Worm (Caenorhabditis elegans) whole organism, L1 larva: Measurements from ENCODE around the gene lgc-40.

Source experiments
- C34B4.2 ChIP-seq: sonication (generic microtip); optimal IDR thresholded peaks from 2 replicates; lab custom pipeline; 2017; ENCODE audit warnings: mild to moderate bottlenecking, missing genetic modification characterization, missing compliant biosample characterization
- Y116A8C.19 ChIP-seq: sonication (generic microtip); optimal IDR thresholded peaks from 2 replicates; lab custom pipeline; 2016; ENCODE audit warnings: missing compliant biosample characterization, missing genetic modification characterization, borderline replicate concordance
- ama-1 ChIP-seq: fragments of 150-350 bp; optimal IDR thresholded peaks from 2 replicates; lab custom pipeline; 2014
- blmp-1 ChIP-seq: fragments of 150-350 bp; optimal IDR thresholded peaks from 2 replicates; lab custom pipeline; 2014; ENCODE audit warnings: missing biosample characterization, missing genetic modification characterization
- ceh-8 ChIP-seq: fragments of 200-800 bp; sonication (Bioruptor generic); optimal IDR thresholded peaks from 2 replicates; lab custom pipeline; 2018; ENCODE audit warnings: mild to moderate bottlenecking, missing genetic modification characterization, moderate library complexity, missing compliant biosample characterization
- ceh-82 ChIP-seq, 3 experiments: fragments of 150-350 bp in 1 of 3; sonication (generic microtip) in 2 of 3; optimal IDR thresholded peaks; 2 replicates each; lab custom pipeline; 2014 to 2017; ENCODE audit warnings: missing biosample characterization in 3 of 3, missing genetic modification characterization in 3 of 3
- ceh-90 ChIP-seq: sonication (generic microtip); optimal IDR thresholded peaks from 2 replicates; lab custom pipeline; 2016; ENCODE audit warnings: missing genetic modification characterization, missing compliant biosample characterization
- dpl-1 ChIP-seq, 3 experiments: fragments of 150-350 bp in 2 of 3; sonication (generic microtip) in 1 of 3; optimal IDR thresholded peaks; 2 replicates each; lab custom pipeline; 2014 to 2017; ENCODE audit warnings: missing biosample characterization in 3 of 3, missing genetic modification characterization in 3 of 3, missing genetic modification reagents in 3 of 3
- dsc-1 ChIP-seq: sonication (generic microtip); optimal IDR thresholded peaks from 2 replicates; lab custom pipeline; 2016; ENCODE audit warnings: mild to moderate bottlenecking, missing genetic modification characterization, missing compliant biosample characterization
- elt-2 ChIP-seq: sonication (generic microtip); optimal IDR thresholded peaks from 2 replicates; lab custom pipeline; 2016; ENCODE audit warnings: missing genetic modification characterization, mild to moderate bottlenecking, inconsistent platforms, missing compliant biosample characterization, missing genetic modification reagents
- ets-5 ChIP-seq: fragments of 200-800 bp; sonication (Bioruptor generic); IDR thresholded peaks from 2 replicates; pipeline ENCODE4 v1.3.6; 2022; ENCODE audit warnings: missing genetic modification characterization, missing compliant biosample characterization
- fkh-10 ChIP-seq: sonication (generic microtip); optimal IDR thresholded peaks from 2 replicates; lab custom pipeline; 2017; ENCODE audit warnings: missing biosample characterization, missing genetic modification reagents, missing genetic modification characterization
- fkh-4 ChIP-seq: sonication (generic microtip); optimal IDR thresholded peaks from 2 replicates; lab custom pipeline; 2016; ENCODE audit warnings: missing compliant biosample characterization, missing genetic modification characterization, borderline replicate concordance
- fos-1 ChIP-seq: fragments of 150-350 bp; optimal IDR thresholded peaks from 2 replicates; lab custom pipeline; 2014; ENCODE audit warnings: missing biosample characterization, missing genetic modification characterization
- hlh-4 ChIP-seq: sonication (generic microtip); optimal IDR thresholded peaks from 2 replicates; lab custom pipeline; 2016; ENCODE audit warnings: mild to moderate bottlenecking, missing genetic modification characterization, missing compliant biosample characterization
- hpl-2 ChIP-seq: fragments of 150-350 bp; optimal IDR thresholded peaks from 2 replicates; lab custom pipeline; 2014; ENCODE audit warnings: missing biosample characterization, missing genetic modification reagents, missing genetic modification characterization
- irx-1 ChIP-seq: sonication (generic microtip); optimal IDR thresholded peaks from 2 replicates; lab custom pipeline; 2016; ENCODE audit warnings: missing genetic modification characterization, missing compliant biosample characterization
- isw-1 ChIP-seq: fragments of 200-800 bp; sonication (Bioruptor generic); IDR thresholded peaks from 2 replicates; pipeline ENCODE4 v1.3.6; 2022; ENCODE audit warnings: missing genetic modification characterization, missing compliant biosample characterization
- lin-13 ChIP-seq: fragments of 150-350 bp; optimal IDR thresholded peaks from 2 replicates; lab custom pipeline; 2014; ENCODE audit warnings: missing biosample characterization, missing genetic modification reagents, missing genetic modification characterization
- lin-15B ChIP-seq: fragments of 150-350 bp; sonication (generic microtip); optimal IDR thresholded peaks from 3 replicates; lab custom pipeline; 2014; ENCODE audit warnings: missing biosample characterization, missing genetic modification characterization
- mef-2 ChIP-seq: fragments of 150-350 bp; optimal IDR thresholded peaks from 2 replicates; lab custom pipeline; 2014; ENCODE audit warnings: missing biosample characterization, missing genetic modification characterization
- nhr-20 ChIP-seq: sonication (generic microtip); optimal IDR thresholded peaks from 2 replicates; lab custom pipeline; 2016; ENCODE audit warnings: mild to moderate bottlenecking, missing genetic modification characterization, missing compliant biosample characterization
- nhr-237 ChIP-seq: fragments of 150-350 bp; optimal IDR thresholded peaks from 2 replicates; lab custom pipeline; 2014; ENCODE audit warnings: missing biosample characterization, missing genetic modification characterization
- nhr-71 ChIP-seq: sonication (generic microtip); optimal IDR thresholded peaks from 2 replicates; lab custom pipeline; 2016; ENCODE audit warnings: mild to moderate bottlenecking, missing genetic modification characterization, moderate library complexity, missing compliant biosample characterization
- nhr-85 ChIP-seq: sonication (generic microtip); peaks from one replicate; lab custom pipeline; 2016; ENCODE audit warnings: missing genetic modification characterization, inconsistent platforms, missing compliant biosample characterization
- pag-3 ChIP-seq: sonication (generic microtip); optimal IDR thresholded peaks from 2 replicates; lab custom pipeline; 2017; ENCODE audit warnings: missing genetic modification characterization, mild to moderate bottlenecking, missing compliant biosample characterization, antibody characterized with exemption, borderline replicate concordance; ENCODE audit not compliant: insufficient read depth
- pax-3 ChIP-seq: fragments of 200-800 bp; sonication (Bioruptor generic); optimal IDR thresholded peaks from 2 replicates; lab custom pipeline; 2018; ENCODE audit warnings: mild to moderate bottlenecking, missing genetic modification characterization, moderate library complexity, missing compliant biosample characterization
- rnt-1 ChIP-seq: sonication (generic microtip); optimal IDR thresholded peaks from 2 replicates; lab custom pipeline; 2016; ENCODE audit warnings: mild to moderate bottlenecking, missing genetic modification characterization, moderate library complexity, missing compliant biosample characterization
- snpc-4 ChIP-seq: fragments of 150-350 bp; optimal IDR thresholded peaks from 2 replicates; lab custom pipeline; 2014; ENCODE audit warnings: missing biosample characterization, missing genetic modification characterization
- snu-23 ChIP-seq: sonication (generic microtip); optimal IDR thresholded peaks from 2 replicates; lab custom pipeline; 2016; ENCODE audit warnings: missing genetic modification characterization, missing compliant biosample characterization
- sup-37 ChIP-seq: fragments of 200-800 bp; sonication (Bioruptor generic); optimal IDR thresholded peaks from 2 replicates; lab custom pipeline; 2018; ENCODE audit warnings: mild to moderate bottlenecking, missing genetic modification characterization, missing compliant biosample characterization
- swsn-7 ChIP-seq: sonication (generic microtip); optimal IDR thresholded peaks from 2 replicates; lab custom pipeline; 2016; ENCODE audit warnings: missing genetic modification characterization, missing compliant biosample characterization
- tbx-2 ChIP-seq: sonication (generic microtip); optimal IDR thresholded peaks from 2 replicates; lab custom pipeline; 2016; ENCODE audit warnings: missing genetic modification characterization, missing compliant biosample characterization
- unc-130 ChIP-seq: fragments of 150-350 bp; optimal IDR thresholded peaks from 2 replicates; lab custom pipeline; 2017; ENCODE audit warnings: missing biosample characterization, missing genetic modification characterization, inconsistent platforms
- unc-62 ChIP-seq: fragments of 150-350 bp; optimal IDR thresholded peaks from 2 replicates; lab custom pipeline; 2014; ENCODE audit warnings: missing biosample characterization, missing genetic modification reagents, missing genetic modification characterization
- unc-86 ChIP-seq: sonication (generic microtip); optimal IDR thresholded peaks from 2 replicates; lab custom pipeline; 2016; ENCODE audit warnings: missing genetic modification characterization, missing compliant biosample characterization
- zag-1 ChIP-seq: fragments of 150-350 bp; optimal IDR thresholded peaks from 2 replicates; lab custom pipeline; 2014; ENCODE audit warnings: missing biosample characterization, missing genetic modification characterization
- zip-4 ChIP-seq: fragments of 200-800 bp; sonication (Bioruptor generic); optimal IDR thresholded peaks from 2 replicates; lab custom pipeline; 2018; ENCODE audit warnings: mild to moderate bottlenecking, missing genetic modification characterization, moderate library complexity, missing compliant biosample characterization

Gene lgc-40

ce11 chrX:2401883-2402282, 42.0 kb downstream of the lgc-40 start, which contains the start of gene dhhc-9 (continued):
- TF ChIP-seq zip-4 = no peak
- peak; percentile 24 for TF ChIP-seq fos-1
- no peak for TF ChIP-seq zag-1
- peak; percentile 63 for TF ChIP-seq blmp-1 (tag; lab: Kevin White, UChicago)
- TF ChIP-seq irx-1 = peak; percentile 16
- no peak for TF ChIP-seq pag-3 (tag; lab: Kevin White, UChicago)
- TF ChIP-seq dpl-1 (GFP tag; optimal IDR thresholded peaks at IDR 0.05; lab: Kevin White, UChicago) = no peak
- TF ChIP-seq nhr-85 (tag; lab: Kevin White, UChicago) = peak; percentile 83
- peak; percentile 86 for TF ChIP-seq snu-23 (GFP tag; lab: Kevin White, UChicago)
- TF ChIP-seq fkh-10 (GFP tag; lab: Kevin White, UChicago) = no peak

DNA sequence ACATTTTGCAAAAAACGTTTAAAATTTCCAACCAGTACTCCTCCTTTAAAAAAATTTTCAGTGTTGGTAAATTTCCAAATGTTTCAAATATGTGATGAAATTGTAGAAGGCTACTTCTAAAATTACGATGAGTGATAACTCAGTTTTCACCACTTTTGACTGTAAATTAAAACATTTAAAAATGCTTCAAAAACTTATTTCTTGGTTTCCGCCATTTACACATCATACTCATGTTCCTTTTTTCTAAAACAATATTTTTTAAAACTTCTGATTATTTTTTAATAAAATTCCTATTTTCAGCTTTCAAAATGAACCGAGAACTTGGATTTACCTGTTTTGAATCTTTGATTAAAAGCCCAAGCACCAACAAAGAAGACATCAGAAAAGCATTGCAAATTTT, 43.8 kb downstream of the lgc-40 start, which contains the start of gene C43H6.4:
TSS of gene C43H6.4 (plus strand) at position 301 of the 400 bp plus-strand sequence.
- TF ChIP-seq snpc-4 (tag; lab: Kevin White, UChicago) = no peak
- no peak for TF ChIP-seq ceh-8 (GFP tag; lab: Kevin White, UChicago)
- TF ChIP-seq nhr-237 (tag; lab: Kevin White, UChicago) = no peak
- TF ChIP-seq C34B4.2 (tag; lab: Kevin White, UChicago) = no peak
- TF ChIP-seq tbx-2 (tag; lab: Kevin White, UChicago) = no peak
- TF ChIP-seq unc-130 = no peak
- no peak for TF ChIP-seq nhr-71

DNA sequence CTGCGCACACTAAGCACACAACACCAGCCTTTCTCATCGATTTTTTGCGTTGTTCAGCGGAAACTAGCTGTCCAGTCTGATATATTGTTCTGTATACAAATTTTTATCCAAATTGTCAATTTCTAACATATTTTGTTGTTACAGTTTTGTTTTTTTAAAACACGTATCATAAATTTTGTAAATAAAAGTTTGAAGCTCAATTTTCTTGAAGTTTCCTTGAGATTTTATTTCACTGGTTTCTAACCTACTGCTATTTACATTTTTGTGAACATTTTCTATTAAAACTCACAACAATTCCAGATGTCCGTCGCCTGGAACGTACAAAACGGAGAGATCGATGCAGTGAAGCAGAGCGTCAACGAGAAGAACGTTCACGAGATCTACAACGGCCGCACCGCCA, 47.3 kb downstream of the lgc-40 start, which contains the start of gene mtpn-1:
TSS of gene mtpn-1 (plus strand) at position 301 of the 400 bp plus-strand sequence.
- TF ChIP-seq nhr-85 (tag; lab: Kevin White, UChicago) (peak; percentile 56), hpl-2 (GFP tag; lab: Kevin White, UChicago) (no peak)

DNA sequence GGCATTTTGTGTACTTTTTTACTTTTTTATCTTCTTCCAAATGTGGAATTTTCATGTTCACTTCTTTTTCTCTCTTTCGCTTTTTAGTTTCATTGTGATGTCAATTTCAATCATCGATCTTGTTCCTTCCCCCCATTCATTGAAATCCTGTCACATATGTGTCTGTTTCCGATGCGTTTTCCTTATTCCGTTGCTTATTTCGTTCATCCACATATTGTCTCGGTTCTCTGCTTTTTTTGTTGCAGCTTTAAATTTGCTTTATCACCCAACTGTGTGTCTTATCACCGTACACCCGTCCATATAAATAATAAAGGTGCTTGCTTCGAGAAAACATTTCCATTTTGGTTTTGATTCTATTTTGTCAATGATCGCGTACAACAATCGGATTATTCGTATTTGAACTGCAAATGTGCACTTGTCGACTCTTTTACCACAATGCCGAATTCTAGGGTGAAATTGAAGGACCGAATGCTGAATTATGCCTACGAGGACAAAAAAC, 49.4 kb downstream of the lgc-40 start, which contains the start of the genes C43H6.12 and trpp-12:
TSS of gene C43H6.12 (plus strand) at position 365 of the 499 bp plus-strand sequence.
TSS of gene trpp-12 (plus strand) at position 449 of the 499 bp plus-strand sequence.
- no peak for TF ChIP-seq Y116A8C.19
- no peak for TF ChIP-seq ceh-90 (tag; lab: Kevin White, UChicago)
- no peak for TF ChIP-seq unc-86 (tag; lab: Kevin White, UChicago)
- no peak for TF ChIP-seq dsc-1
- TF ChIP-seq unc-130 = no peak
- TF ChIP-seq, all 84 proteins: peak for 0

- TF ChIP-seq pax-3 (tag; lab: Kevin White, UChicago) = no peak
- no peak for TF ChIP-seq blmp-1 (tag; lab: Kevin White, UChicago)
- peak; percentile 27 for TF ChIP-seq elt-2
- no peak for TF ChIP-seq dsc-1
- TF ChIP-seq, all 84 proteins: peak for 1
Observed at ce11 chrX:2410978-2411377, 51.1 kb downstream of the lgc-40 start.

DNA sequence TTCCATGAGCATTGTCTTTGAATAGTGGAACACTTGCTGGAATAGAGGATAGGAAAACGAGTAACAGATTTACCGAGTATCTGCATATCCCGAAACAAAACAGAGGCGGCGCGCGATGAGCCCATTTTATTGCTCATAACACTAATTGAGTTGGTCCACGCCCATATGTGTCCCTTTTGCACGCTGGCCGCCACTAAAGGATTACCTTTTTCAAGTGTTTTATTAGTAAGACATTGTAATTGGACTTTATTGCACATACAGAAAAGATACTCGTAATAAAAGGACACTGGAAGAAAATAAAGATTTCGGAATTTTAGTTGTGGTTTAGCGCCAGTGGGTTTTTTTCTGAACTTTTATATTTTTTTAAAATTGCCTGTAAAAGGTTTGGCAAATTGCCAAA, 53.4 kb downstream of the lgc-40 start, which contains the start of gene hlh-15:
TSS of gene hlh-15 (minus strand) at position 101 of the 400 bp plus-strand sequence.
- no peak for TF ChIP-seq unc-62 (GFP tag; lab: Kevin White, UChicago)
- TF ChIP-seq ama-1 = no peak
- no peak for TF ChIP-seq hlh-4 (tag; lab: Kevin White, UChicago)
- TF ChIP-seq ets-5 (GFP tag; lab: Robert Waterston, UW) = no peak
- TF ChIP-seq swsn-7 (tag; lab: Kevin White, UChicago) = no peak
- TF ChIP-seq pax-3 (tag; lab: Kevin White, UChicago) = no peak
- TF ChIP-seq fkh-4 (tag; lab: Kevin White, UChicago) = no peak
- TF ChIP-seq tbx-2 (tag; lab: Kevin White, UChicago) = no peak
- no peak for TF ChIP-seq zag-1
- TF ChIP-seq lin-13 (GFP tag; lab: Kevin White, UChicago) = no peak
- no peak for TF ChIP-seq rnt-1
- no peak for TF ChIP-seq lin-15B (tag; lab: Kevin White, UChicago)
- no peak for TF ChIP-seq elt-2
- no peak for TF ChIP-seq mef-2 (tag; lab: Kevin White, UChicago)
- TF ChIP-seq sup-37 (GFP tag; lab: Kevin White, UChicago) = no peak
- TF ChIP-seq ceh-82 (tag; optimal IDR thresholded peaks at IDR 0.05; lab: Kevin White, UChicago) = no peak
- no peak for TF ChIP-seq isw-1 (GFP tag; lab: Robert Waterston, UW)
- no peak for TF ChIP-seq nhr-20 (tag; lab: Kevin White, UChicago)
